Worm (Caenorhabditis elegans) whole organism, L4 larva: ENCODE data around the gene C26B9.6.

Experiments
- F26F4.8 ChIP-seq: fragments of 200-800 bp; sonication (Bioruptor generic); conservative IDR thresholded peaks from 2 replicates; pipeline ENCODE4 v1.3.6; 2022; ENCODE audit warnings: missing genetic modification characterization, missing compliant biosample characterization
- F37D6.2 ChIP-seq: sonication (generic microtip); optimal IDR thresholded peaks from 2 replicates; lab custom pipeline; 2016; ENCODE audit warnings: mild to moderate bottlenecking, missing genetic modification characterization, missing compliant biosample characterization
- F49E8.2 ChIP-seq: sonication (generic microtip); optimal IDR thresholded peaks from 2 replicates; lab custom pipeline; 2016; ENCODE audit warnings: missing compliant biosample characterization, mild to moderate bottlenecking, missing genetic modification characterization, borderline replicate concordance
- R02D3.7 ChIP-seq: fragments of 150-350 bp; sonication (generic microtip); optimal IDR thresholded peaks from 3 replicates; lab custom pipeline; 2014; ENCODE audit warnings: missing biosample characterization, missing genetic modification characterization
- Y105C5A.15 ChIP-seq: fragments of 200-800 bp; sonication (Bioruptor generic); IDR thresholded peaks from 2 replicates; pipeline ENCODE4 v1.3.6; 2022; ENCODE audit warnings: missing genetic modification characterization, missing compliant biosample characterization
- Y48G9A.11 ChIP-seq: fragments of 200-800 bp; sonication (Bioruptor generic); IDR thresholded peaks from 2 replicates; pipeline ENCODE4 v1.3.6; 2022; ENCODE audit warnings: missing genetic modification reagents, missing genetic modification characterization, missing compliant biosample characterization
- Y75B8A.6 ChIP-seq: fragments of 200-800 bp; sonication (Bioruptor generic); IDR thresholded peaks from 2 replicates; pipeline ENCODE4 v1.3.6; 2022; ENCODE audit warnings: missing genetic modification reagents, missing genetic modification characterization, missing compliant biosample characterization
- ceh-32 ChIP-seq: sonication (generic microtip); optimal IDR thresholded peaks from 2 replicates; lab custom pipeline; 2016; ENCODE audit warnings: mild to moderate bottlenecking, missing genetic modification characterization, missing compliant biosample characterization; ENCODE audit not compliant: poor library complexity
- ceh-62 ChIP-seq: sonication (generic microtip); optimal IDR thresholded peaks from 2 replicates; lab custom pipeline; 2017; ENCODE audit warnings: missing biosample characterization, missing genetic modification characterization
- ceh-82 ChIP-seq: sonication (generic microtip); optimal IDR thresholded peaks from 2 replicates; lab custom pipeline; 2017; ENCODE audit warnings: missing biosample characterization, missing genetic modification characterization
- ces-1 ChIP-seq: fragments of 150-350 bp; sonication (generic microtip); optimal IDR thresholded peaks from 4 replicates; lab custom pipeline; 2014; ENCODE audit warnings: missing biosample characterization, missing genetic modification reagents, missing genetic modification characterization
- daf-16 ChIP-seq, 3 experiments: sonication (generic microtip); optimal IDR thresholded peaks; 2 replicates each; lab custom pipeline; 2016 to 2017; ENCODE audit warnings: missing genetic modification characterization in 3 of 3, missing genetic modification reagents in 3 of 3, mild to moderate bottlenecking in 2 of 3, missing compliant biosample characterization in 2 of 3, missing biosample characterization in 1 of 3, moderate library complexity in 1 of 3
- dmd-6 ChIP-seq: fragments of 200-800 bp; sonication (Bioruptor generic); IDR thresholded peaks from 2 replicates; pipeline ENCODE4 v1.3.6; 2022; ENCODE audit warnings: missing genetic modification reagents, missing genetic modification characterization, missing compliant biosample characterization
- duxl-1 ChIP-seq: sonication (generic microtip); optimal IDR thresholded peaks from 2 replicates; lab custom pipeline; 2016; ENCODE audit warnings: mild to moderate bottlenecking, missing genetic modification characterization, moderate library complexity, missing compliant biosample characterization; ENCODE audit not compliant: poor library complexity
- dve-1 ChIP-seq: sonication (generic microtip); optimal IDR thresholded peaks from 2 replicates; lab custom pipeline; 2017; ENCODE audit warnings: antibody characterized with exemption, mild to moderate bottlenecking, missing genetic modification characterization, missing compliant biosample characterization; ENCODE audit not compliant: insufficient read depth
- egl-27 ChIP-seq: sonication (generic microtip); optimal IDR thresholded peaks from 3 replicates; lab custom pipeline; 2017; ENCODE audit warnings: missing biosample characterization, missing genetic modification reagents, missing genetic modification characterization
- egl-43 ChIP-seq: fragments of 200-800 bp; sonication (Bioruptor generic); IDR thresholded peaks from 2 replicates; pipeline ENCODE4 v1.3.6; 2022; ENCODE audit warnings: missing genetic modification reagents, missing genetic modification characterization, missing compliant biosample characterization
- hif-1 ChIP-seq, 2 experiments: sonication (generic microtip); optimal IDR thresholded peaks; 2 replicates each; lab custom pipeline; 2016 to 2017; ENCODE audit warnings: missing compliant biosample characterization in 2 of 2, missing genetic modification characterization in 2 of 2, missing genetic modification reagents in 2 of 2, missing genotype in 2 of 2, mild to moderate bottlenecking in 1 of 2
- hlh-30 ChIP-seq: sonication (generic microtip); optimal IDR thresholded peaks from 2 replicates; lab custom pipeline; 2017; ENCODE audit warnings: antibody characterized with exemption, mild to moderate bottlenecking, missing genetic modification characterization, missing compliant biosample characterization; ENCODE audit not compliant: insufficient read depth
- lin-38 ChIP-seq: fragments of 200-800 bp; sonication (Bioruptor generic); IDR thresholded peaks from 2 replicates; pipeline ENCODE4 v1.3.6; 2022; ENCODE audit warnings: missing genetic modification reagents, missing genetic modification characterization, missing compliant biosample characterization
- madf-9 ChIP-seq: fragments of 200-800 bp; sonication (Bioruptor generic); conservative IDR thresholded peaks from 2 replicates; pipeline ENCODE4 v1.3.6; 2022; ENCODE audit warnings: missing genetic modification reagents, missing genetic modification characterization, missing compliant biosample characterization
- mdt-29 ChIP-seq: fragments of 200-800 bp; sonication (Bioruptor generic); IDR thresholded peaks from 2 replicates; pipeline ENCODE4 v1.3.6; 2022; ENCODE audit warnings: missing genetic modification reagents, missing genetic modification characterization, missing compliant biosample characterization
- nhr-10 ChIP-seq: fragments of 150-350 bp; optimal IDR thresholded peaks from 2 replicates; lab custom pipeline; 2014; ENCODE audit warnings: missing biosample characterization, missing genetic modification characterization
- nhr-11 ChIP-seq: fragments of 150-350 bp; optimal IDR thresholded peaks from 2 replicates; lab custom pipeline; 2014; ENCODE audit warnings: missing biosample characterization, missing genetic modification characterization
- nhr-237 ChIP-seq: sonication (generic microtip); optimal IDR thresholded peaks from 2 replicates; lab custom pipeline; 2017; ENCODE audit warnings: missing biosample characterization, missing genetic modification characterization
- nhr-28 ChIP-seq: fragments of 150-350 bp; optimal IDR thresholded peaks from 2 replicates; lab custom pipeline; 2014; ENCODE audit warnings: missing biosample characterization, missing genetic modification characterization
- nhr-77 ChIP-seq: fragments of 150-350 bp; optimal IDR thresholded peaks from 2 replicates; lab custom pipeline; 2014; ENCODE audit warnings: missing biosample characterization, missing genetic modification characterization
- pha-4 ChIP-seq, 2 experiments: fragments of 150-350 bp in 1 of 2; fragments of 200-800 bp in 1 of 2; sonication (Bioruptor generic) in 1 of 2; IDR thresholded peaks in 1 of 2; optimal IDR thresholded peaks in 1 of 2; 2 replicates each; pipeline versions ENCODE4 v1.3.6 to Lab custom; 2014 to 2022; ENCODE audit warnings: missing genetic modification characterization in 2 of 2, missing genetic modification reagents in 2 of 2, missing biosample characterization in 1 of 2, missing compliant biosample characterization in 1 of 2
- pqm-1 ChIP-seq: sonication (generic microtip); optimal IDR thresholded peaks from 2 replicates; lab custom pipeline; 2017; ENCODE audit warnings: missing biosample characterization, missing genetic modification characterization
- saeg-2 ChIP-seq: fragments of 200-800 bp; sonication (Bioruptor generic); IDR thresholded peaks from 2 replicates; pipeline ENCODE4 v1.3.6; 2022; ENCODE audit warnings: missing genetic modification reagents, missing genetic modification characterization, missing compliant biosample characterization
- set-16 ChIP-seq: fragments of 200-800 bp; sonication (Bioruptor generic); IDR thresholded peaks from 2 replicates; pipeline ENCODE4 v1.3.6; 2022; ENCODE audit warnings: missing genetic modification reagents, missing genetic modification characterization, missing compliant biosample characterization
- spr-1 ChIP-seq: sonication (generic microtip); optimal IDR thresholded peaks from 2 replicates; lab custom pipeline; 2016; ENCODE audit warnings: mild to moderate bottlenecking, missing genetic modification characterization, missing compliant biosample characterization
- spr-3 ChIP-seq: fragments of 200-800 bp; sonication (Bioruptor generic); optimal IDR thresholded peaks from 2 replicates; lab custom pipeline; 2018; ENCODE audit warnings: mild to moderate bottlenecking, missing genetic modification characterization, missing compliant biosample characterization
- unc-62 ChIP-seq, 3 experiments: fragments of 150-350 bp in 1 of 3; sonication (generic microtip); optimal IDR thresholded peaks in 2 of 3; peaks in 1 of 3; 1 replicate in 1 of 3; 2 replicates in 2 of 3; lab custom pipeline; 2014 to 2017; ENCODE audit warnings: missing biosample characterization in 3 of 3, missing genetic modification characterization in 3 of 3, missing genetic modification reagents in 3 of 3, missing genotype in 1 of 3
- vab-7 ChIP-seq: fragments of 200-800 bp; sonication (Bioruptor generic); IDR thresholded peaks from 2 replicates; pipeline ENCODE4 v1.3.6; 2022; ENCODE audit warnings: missing genetic modification reagents, missing genetic modification characterization, missing compliant biosample characterization
- zag-1 ChIP-seq: fragments of 150-350 bp; optimal IDR thresholded peaks from 2 replicates; lab custom pipeline; 2014; ENCODE audit warnings: missing biosample characterization, missing genetic modification characterization
- zfp-2 ChIP-seq: sonication (generic microtip); optimal IDR thresholded peaks from 2 replicates; lab custom pipeline; 2016; ENCODE audit warnings: mild to moderate bottlenecking, missing genetic modification characterization, missing compliant biosample characterization
- zfp-3 ChIP-seq: fragments of 200-800 bp; sonication (Bioruptor generic); conservative IDR thresholded peaks from 2 replicates; pipeline ENCODE4 v1.3.6; 2022; ENCODE audit warnings: missing genetic modification reagents, missing genetic modification characterization, missing compliant biosample characterization
- zip-11 ChIP-seq: fragments of 200-800 bp; sonication (Bioruptor generic); IDR thresholded peaks from 2 replicates; pipeline ENCODE4 v1.3.6; 2022; ENCODE audit warnings: missing genetic modification characterization, missing compliant biosample characterization
- zip-2 ChIP-seq: fragments of 150-350 bp; optimal IDR thresholded peaks from 2 replicates; lab custom pipeline; 2014; ENCODE audit warnings: missing biosample characterization, missing genetic modification characterization

C26B9.6 gene

ce11 chrX:5336498-5336897 lies 1.2 kb upstream of the C26B9.6 start (continued):
- no peak for TF ChIP-seq nhr-237 (tag; lab: Kevin White, UChicago)
- TF ChIP-seq vab-7 (GFP tag; lab: Robert Waterston, UW): no peak
- no peak for TF ChIP-seq set-16 (GFP tag; lab: Robert Waterston, UW)
- peak; percentile 61 for TF ChIP-seq nhr-77 (tag; lab: Kevin White, UChicago)
- TF ChIP-seq zfp-2 (tag; lab: Kevin White, UChicago): no peak
- no peak for TF ChIP-seq zag-1 (tag; lab: Kevin White, UChicago)
- TF ChIP-seq R02D3.7: no peak
- TF ChIP-seq madf-9 (GFP tag; lab: Robert Waterston, UW): peak; percentile 37; the same call in 1 of the 2 replicates
- TF ChIP-seq pha-4 (GFP tag; IDR thresholded peaks at IDR 0.05; lab: Robert Waterston, UW): no peak
- TF ChIP-seq pha-4 (tag; optimal IDR thresholded peaks at IDR 0.05; lab: Kevin White, UChicago): no peak
- no peak for TF ChIP-seq saeg-2 (GFP tag; lab: Robert Waterston, UW)
- TF ChIP-seq Y105C5A.15: no peak

- TF ChIP-seq unc-62 (GFP tag; optimal IDR thresholded peaks at IDR 0.05 in 1 of 2; lab: Kevin White, UChicago): peak in 1 of 2 experiments; percentile 67
- TF ChIP-seq unc-62 (tag; optimal IDR thresholded peaks at IDR 0.05; lab: Kevin White, UChicago): no peak
- no peak for TF ChIP-seq Y75B8A.6
Measured at ce11 chrX:5330765-5331164, 4.5 kb downstream of the C26B9.6 start.

- no peak for TF ChIP-seq egl-43 (GFP tag; lab: Robert Waterston, UW)
- TF ChIP-seq ceh-82 (tag; lab: Kevin White, UChicago): no peak
- no peak for TF ChIP-seq hlh-30 (tag; lab: Kevin White, UChicago)
- no peak for TF ChIP-seq zip-2
- no peak for TF ChIP-seq ceh-32 (tag; lab: Kevin White, UChicago)
- no peak for TF ChIP-seq F26F4.8 (GFP tag; lab: Robert Waterston, UW)
- TF ChIP-seq duxl-1 (tag; lab: Kevin White, UChicago): no peak
- TF ChIP-seq ces-1 (GFP tag; lab: Kevin White, UChicago): no peak
- TF ChIP-seq dve-1 (tag; lab: Kevin White, UChicago): peak; percentile 48
- no peak for TF ChIP-seq spr-1
- no peak for TF ChIP-seq spr-3 (GFP tag; lab: Kevin White, UChicago)
- no peak for TF ChIP-seq Y48G9A.11
- no peak for TF ChIP-seq Y105C5A.15
- TF ChIP-seq zfp-3 (GFP tag; lab: Robert Waterston, UW): no peak
- no peak for TF ChIP-seq zag-1 (tag; lab: Kevin White, UChicago)
- peak; percentile 63 for TF ChIP-seq pqm-1 (tag; lab: Kevin White, UChicago)
- TF ChIP-seq egl-27 (tag; lab: Kevin White, UChicago): no peak
- no peak for TF ChIP-seq hif-1 (tag; optimal IDR thresholded peaks at IDR 0.05; lab: Kevin White, UChicago)
- no peak for TF ChIP-seq nhr-10 (tag; lab: Kevin White, UChicago)
- no peak for TF ChIP-seq daf-16 (GFP tag; optimal IDR thresholded peaks at IDR 0.05; lab: Kevin White, UChicago)
- TF ChIP-seq daf-16 (tag; optimal IDR thresholded peaks at IDR 0.05; lab: Kevin White, UChicago): peak; percentile 40
- TF ChIP-seq F49E8.2: no peak
- TF ChIP-seq dmd-6: peak; percentile 48
- no peak for TF ChIP-seq F37D6.2 (tag; lab: Kevin White, UChicago)
- no peak for TF ChIP-seq nhr-11 (tag; lab: Kevin White, UChicago)
- TF ChIP-seq ceh-62 (tag; lab: Kevin White, UChicago): no peak
- TF ChIP-seq nhr-28 (tag; lab: Kevin White, UChicago): peak; percentile 23
- no peak for TF ChIP-seq lin-38 (GFP tag; lab: Robert Waterston, UW)
- no peak for TF ChIP-seq zfp-2 (tag; lab: Kevin White, UChicago)
- TF ChIP-seq zip-11: no peak
- no peak for TF ChIP-seq mdt-29 (GFP tag; lab: Robert Waterston, UW)
Measured at ce11 chrX:5329236-5329635, 6.0 kb downstream of the C26B9.6 start, which contains the start of gene C26B9.5. C26B9.5 (plus strand) TSS chrX:5329479.
